Comparison of ENCODE assay signal across 1 fruit fly cellular context in genomic region chr3L:3931778-3932177, dm6.
TF ChIP-seq lines count a peak whose summit lies in the region.

No protein-coding gene starts in this region.

TF ChIP-seq in whole organism, embryonic, 481 proteins besides CTCF, POLR2A, EP300 and RAD21 (continued from another document):
- TF ChIP-seq Sox102F (GFP tag; optimal IDR thresholded peaks at IDR 0.05; lab: Kevin White, UChicago) (no peak), Dip3 (GFP tag; optimal IDR thresholded peaks at IDR 0.05; lab: Kevin White, UChicago) (no peak), lab (GFP tag; optimal IDR thresholded peaks at IDR 0.05; lab: Kevin White, UChicago) (peak; percentile 38), chn (GFP tag; optimal IDR thresholded peaks at IDR 0.05; lab: Kevin White, UChicago) (no peak), Max (GFP tag; optimal IDR thresholded peaks at IDR 0.05; lab: Kevin White, UChicago) (no peak), Antp (GFP tag; optimal IDR thresholded peaks at IDR 0.05; lab: Kevin White, UChicago) (no peak), Hand (GFP tag; optimal IDR thresholded peaks at IDR 0.05; lab: Kevin White, UChicago) (no peak), CG17612 (GFP tag; IDR thresholded peaks at IDR 0.05; lab: Robert Waterston, UW) (no peak), CG5245 (GFP tag; optimal IDR thresholded peaks at IDR 0.05; lab: Kevin White, UChicago) (no peak), CG6813 (GFP tag; optimal IDR thresholded peaks at IDR 0.05; lab: Kevin White, UChicago) (no peak), grn (GFP tag; optimal IDR thresholded peaks at IDR 0.05; lab: Kevin White, UChicago) (no peak), CG4404 (GFP tag; IDR thresholded peaks at IDR 0.05; lab: Robert Waterston, UW) (no peak), Taf1 (GFP tag; IDR thresholded peaks at IDR 0.05; lab: Robert Waterston, UW) (no peak), schlank (tag; optimal IDR thresholded peaks at IDR 0.05; lab: Kevin White, UChicago) (peak; percentile 15), CG10565 (GFP tag; optimal IDR thresholded peaks at IDR 0.05; lab: Kevin White, UChicago) (no peak), CG13287 (GFP tag; IDR thresholded peaks at IDR 0.05; lab: Robert Waterston, UW; ENCODE audit: partially characterized antibody) (no peak), B-H2 (GFP tag; optimal IDR thresholded peaks at IDR 0.05; lab: Kevin White, UChicago) (peak; percentile 24), CG3726 (GFP tag; IDR thresholded peaks at IDR 0.05; lab: Robert Waterston, UW) (no peak), HLH4C (GFP tag; IDR thresholded peaks at IDR 0.05; lab: Robert Waterston, UW; ENCODE audit: partially characterized antibody) (no peak), CG4328 (GFP tag; optimal IDR thresholded peaks at IDR 0.05; lab: Kevin White, UChicago) (no peak), CG18764 (GFP tag; optimal IDR thresholded peaks at IDR 0.05; lab: Kevin White, UChicago) (no peak), org-1 (GFP tag; optimal IDR thresholded peaks at IDR 0.05; lab: Kevin White, UChicago) (no peak), CG12104 (GFP tag; optimal IDR thresholded peaks at IDR 0.05; lab: Kevin White, UChicago) (no peak), slbo (GFP tag; IDR thresholded peaks at IDR 0.05; lab: Robert Waterston, UW) (no peak), sd (tag; optimal IDR thresholded peaks at IDR 0.05; lab: Kevin White, UChicago) (peak; percentile 91), so (GFP tag; IDR thresholded peaks at IDR 0.05; lab: Robert Waterston, UW) (no peak), H15 (GFP tag; IDR thresholded peaks at IDR 0.05; lab: Robert Waterston, UW) (no peak), Hr78 (GFP tag; optimal IDR thresholded peaks at IDR 0.05; lab: Kevin White, UChicago) (no peak), fd3F (GFP tag; optimal IDR thresholded peaks at IDR 0.05; lab: Kevin White, UChicago) (peak; percentile 0), CHES-1-like (GFP tag; optimal IDR thresholded peaks at IDR 0.05; lab: Kevin White, UChicago) (no peak), Adf1 (GFP tag; IDR thresholded peaks at IDR 0.05; lab: Robert Waterston, UW) (no peak), CG12071 (GFP tag; optimal IDR thresholded peaks at IDR 0.05; lab: Kevin White, UChicago) (no peak), CG8290 (GFP tag; optimal IDR thresholded peaks at IDR 0.05; lab: Kevin White, UChicago) (no peak), CG8290 (tag; optimal IDR thresholded peaks at IDR 0.05; lab: Kevin White, UChicago) (peak in 1 of 2 experiments; percentile 14), CG2202 (tag; optimal IDR thresholded peaks at IDR 0.05; lab: Kevin White, UChicago) (no peak), CG2116 (GFP tag; optimal IDR thresholded peaks at IDR 0.05; lab: Kevin White, UChicago) (no peak), zfh2 (GFP tag; optimal IDR thresholded peaks at IDR 0.05; lab: Kevin White, UChicago) (no peak), slou (GFP tag; optimal IDR thresholded peaks at IDR 0.05; lab: Kevin White, UChicago) (no peak), ftz-f1 (GFP tag; optimal IDR thresholded peaks at IDR 0.05; lab: Kevin White, UChicago) (no peak), Lpt (GFP tag; optimal IDR thresholded peaks at IDR 0.05; lab: Kevin White, UChicago) (no peak), her (GFP tag; optimal IDR thresholded peaks at IDR 0.05; lab: Kevin White, UChicago) (no peak), dysf (GFP tag; IDR thresholded peaks at IDR 0.05; lab: Robert Waterston, UW) (no peak), dpn (GFP tag; optimal IDR thresholded peaks at IDR 0.05; lab: Kevin White, UChicago) (no peak), tap (tag; optimal IDR thresholded peaks at IDR 0.05; lab: Kevin White, UChicago) (no peak), gem (tag; optimal IDR thresholded peaks at IDR 0.05; lab: Kevin White, UChicago) (no peak), CG31365 (tag; optimal IDR thresholded peaks at IDR 0.05; lab: Kevin White, UChicago) (no peak), row (GFP tag; IDR thresholded peaks at IDR 0.05; lab: Robert Waterston, UW) (no peak), sc (optimal IDR thresholded peaks at IDR 0.05; lab: Kevin White, UChicago) (no peak), sc (GFP tag; optimal IDR thresholded peaks at IDR 0.05; lab: Kevin White, UChicago) (no peak), nmo (GFP tag; optimal IDR thresholded peaks at IDR 0.05; lab: Kevin White, UChicago) (no peak), Fer1 (GFP tag; optimal IDR thresholded peaks at IDR 0.05; lab: Kevin White, UChicago) (peak; percentile 15), Abd-B (GFP tag; optimal IDR thresholded peaks at IDR 0.05; lab: Kevin White, UChicago) (no peak), CG11247 (GFP tag; IDR thresholded peaks at IDR 0.05; lab: Robert Waterston, UW) (no peak), exex (tag; optimal IDR thresholded peaks at IDR 0.05; lab: Kevin White, UChicago) (no peak), CG10543 (GFP tag; optimal IDR thresholded peaks at IDR 0.05; lab: Kevin White, UChicago) (peak; percentile 6), wdn (GFP tag; IDR thresholded peaks at IDR 0.05; lab: Robert Waterston, UW) (no peak), CG13624 (GFP tag; optimal IDR thresholded peaks at IDR 0.05; lab: Kevin White, UChicago) (no peak), CG31224 (GFP tag; IDR thresholded peaks at IDR 0.05; lab: Robert Waterston, UW) (no peak), ash1 (GFP tag; optimal IDR thresholded peaks at IDR 0.05; lab: Kevin White, UChicago) (no peak), z (GFP tag; IDR thresholded peaks at IDR 0.05; lab: Robert Waterston, UW) (no peak), CG6654 (GFP tag; optimal IDR thresholded peaks at IDR 0.05; lab: Kevin White, UChicago) (no peak), klu (GFP tag; IDR thresholded peaks at IDR 0.05; lab: Robert Waterston, UW) (no peak), CG2678 (tag; optimal IDR thresholded peaks at IDR 0.05; lab: Kevin White, UChicago) (peak; percentile 14), rib (GFP tag; IDR thresholded peaks at IDR 0.05; lab: Robert Waterston, UW) (no peak), insv (GFP tag; optimal IDR thresholded peaks at IDR 0.05; lab: Kevin White, UChicago) (no peak), CG18011 (GFP tag; optimal IDR thresholded peaks at IDR 0.05; lab: Kevin White, UChicago) (no peak), CG18599 (GFP tag; optimal IDR thresholded peaks at IDR 0.05; lab: Kevin White, UChicago) (peak; percentile 51), Atf-2 (GFP tag; optimal IDR thresholded peaks at IDR 0.05; lab: Kevin White, UChicago) (no peak), BtbVII (GFP tag; optimal IDR thresholded peaks at IDR 0.05; lab: Kevin White, UChicago) (no peak), prd (optimal IDR thresholded peaks at IDR 0.05; lab: Kevin White, UChicago) (no peak), prd (GFP tag; IDR thresholded peaks at IDR 0.05; lab: Robert Waterston, UW) (no peak), CG10274 (GFP tag; optimal IDR thresholded peaks at IDR 0.05; lab: Kevin White, UChicago) (no peak), sens (GFP tag; lab: Kevin White, UChicago) (peak; percentile 42), CG6175 (GFP tag; IDR thresholded peaks at IDR 0.05; lab: Robert Waterston, UW) (no peak), D19A (tag; optimal IDR thresholded peaks at IDR 0.05; lab: Kevin White, UChicago) (no peak), Dp (GFP tag; optimal IDR thresholded peaks at IDR 0.05; lab: Kevin White, UChicago) (no peak), CG9609 (GFP tag; optimal IDR thresholded peaks at IDR 0.05; lab: Kevin White, UChicago) (no peak), gro (GFP tag; optimal IDR thresholded peaks at IDR 0.05; lab: Kevin White, UChicago) (no peak), ham (GFP tag; IDR thresholded peaks at IDR 0.05; lab: Robert Waterston, UW) (no peak), CG4854 (GFP tag; optimal IDR thresholded peaks at IDR 0.05; lab: Kevin White, UChicago) (no peak), caup (GFP tag; optimal IDR thresholded peaks at IDR 0.05; lab: Kevin White, UChicago; ENCODE audit: severe bottlenecking) (peak; percentile 25), Hmr (GFP tag; optimal IDR thresholded peaks at IDR 0.05; lab: Kevin White, UChicago) (peak; percentile 52), Nf-YC (tag; optimal IDR thresholded peaks at IDR 0.05; lab: Kevin White, UChicago) (no peak), Fer3 (tag; optimal IDR thresholded peaks at IDR 0.05; lab: Kevin White, UChicago) (peak; percentile 12), jing (GFP tag; optimal IDR thresholded peaks at IDR 0.05; lab: Kevin White, UChicago) (no peak), Awh (GFP tag; IDR thresholded peaks at IDR 0.05; lab: Robert Waterston, UW) (no peak), twi (tag; optimal IDR thresholded peaks at IDR 0.05; lab: Kevin White, UChicago) (no peak), unc-4 (GFP tag; IDR thresholded peaks at IDR 0.05; lab: Robert Waterston, UW; ENCODE audit: partially characterized antibody) (no peak), CG3995 (GFP tag; optimal IDR thresholded peaks at IDR 0.05; lab: Kevin White, UChicago) (no peak), CG10462 (GFP tag; optimal IDR thresholded peaks at IDR 0.05; lab: Kevin White, UChicago) (no peak), chif (GFP tag; optimal IDR thresholded peaks at IDR 0.05; lab: Kevin White, UChicago) (no peak), Nf-YA (GFP tag; IDR thresholded peaks at IDR 0.05; lab: Robert Waterston, UW) (no peak), NfI (GFP tag; optimal IDR thresholded peaks at IDR 0.05; lab: Kevin White, UChicago) (no peak), CG10431 (GFP tag; optimal IDR thresholded peaks at IDR 0.05; lab: Kevin White, UChicago) (no peak), CG34376 (GFP tag; optimal IDR thresholded peaks at IDR 0.05; lab: Kevin White, UChicago) (no peak), da (GFP tag; optimal IDR thresholded peaks at IDR 0.05; lab: Kevin White, UChicago) (no peak), CG9727 (GFP tag; optimal IDR thresholded peaks at IDR 0.05; lab: Kevin White, UChicago) (no peak)
